Worm (Caenorhabditis elegans) whole organism, L1 larva: Measurements from ENCODE around the gene alr-1.

Experiments
- F16B12.6 ChIP-seq: fragments of 150-350 bp; optimal IDR thresholded peaks from 2 replicates; lab custom pipeline; 2014; ENCODE audit warnings: missing biosample characterization, missing genetic modification characterization
- aha-1 ChIP-seq: fragments of 150-350 bp; optimal IDR thresholded peaks from 2 replicates; lab custom pipeline; 2014; ENCODE audit warnings: missing biosample characterization, missing genetic modification characterization
- alr-1 ChIP-seq: fragments of 200-800 bp; sonication (Bioruptor generic); optimal IDR thresholded peaks from 2 replicates; lab custom pipeline; 2018; ENCODE audit warnings: borderline replicate concordance, mild to moderate bottlenecking, missing genetic modification characterization, missing compliant biosample characterization
- ceh-63 ChIP-seq: fragments of 200-800 bp; sonication (Bioruptor generic); optimal IDR thresholded peaks from 2 replicates; lab custom pipeline; 2018; ENCODE audit warnings: mild to moderate bottlenecking, missing genetic modification characterization, missing compliant biosample characterization
- ceh-8 ChIP-seq: fragments of 200-800 bp; sonication (Bioruptor generic); optimal IDR thresholded peaks from 2 replicates; lab custom pipeline; 2018; ENCODE audit warnings: mild to moderate bottlenecking, missing genetic modification characterization, moderate library complexity, missing compliant biosample characterization
- ceh-82 ChIP-seq, 3 experiments: fragments of 150-350 bp in 1 of 3; sonication (generic microtip) in 2 of 3; optimal IDR thresholded peaks; 2 replicates each; lab custom pipeline; 2014 to 2017; ENCODE audit warnings: missing biosample characterization in 3 of 3, missing genetic modification characterization in 3 of 3
- dpl-1 ChIP-seq, 3 experiments: fragments of 150-350 bp in 2 of 3; sonication (generic microtip) in 1 of 3; optimal IDR thresholded peaks; 2 replicates each; lab custom pipeline; 2014 to 2017; ENCODE audit warnings: missing biosample characterization in 3 of 3, missing genetic modification characterization in 3 of 3, missing genetic modification reagents in 3 of 3
- efl-1 ChIP-seq, 4 experiments: fragments of 150-350 bp; optimal IDR thresholded peaks in 3 of 4; peaks in 1 of 4; 1 replicate in 1 of 4; 2 replicates in 3 of 4; lab custom pipeline; 2014; ENCODE audit warnings: missing biosample characterization in 2 of 4, missing genetic modification characterization in 2 of 4, missing genetic modification reagents in 2 of 4
- efl-3 ChIP-seq: fragments of 200-800 bp; sonication (Bioruptor generic); optimal IDR thresholded peaks from 2 replicates; lab custom pipeline; 2018; ENCODE audit warnings: mild to moderate bottlenecking, missing genetic modification characterization, missing compliant biosample characterization
- egl-13 ChIP-seq: sonication (generic microtip); optimal IDR thresholded peaks from 2 replicates; lab custom pipeline; 2016; ENCODE audit warnings: missing genotype, missing genetic modification reagents, missing genetic modification characterization, missing compliant biosample characterization
- fkh-10 ChIP-seq: sonication (generic microtip); optimal IDR thresholded peaks from 2 replicates; lab custom pipeline; 2017; ENCODE audit warnings: missing biosample characterization, missing genetic modification reagents, missing genetic modification characterization
- fkh-4 ChIP-seq: sonication (generic microtip); optimal IDR thresholded peaks from 2 replicates; lab custom pipeline; 2016; ENCODE audit warnings: missing compliant biosample characterization, missing genetic modification characterization, borderline replicate concordance
- lin-14 ChIP-seq: fragments of 200-800 bp; sonication (Bioruptor generic); optimal IDR thresholded peaks from 2 replicates; lab custom pipeline; 2018; ENCODE audit warnings: mild to moderate bottlenecking, missing genetic modification characterization, moderate library complexity, missing compliant biosample characterization
- lsy-2 ChIP-seq, 2 experiments: fragments of 150-350 bp; optimal IDR thresholded peaks; 2 replicates each; lab custom pipeline; 2014; ENCODE audit warnings: missing biosample characterization in 2 of 2, missing genetic modification characterization in 2 of 2
- mef-2 ChIP-seq: fragments of 150-350 bp; optimal IDR thresholded peaks from 2 replicates; lab custom pipeline; 2014; ENCODE audit warnings: missing biosample characterization, missing genetic modification characterization
- mep-1 ChIP-seq: fragments of 150-350 bp; optimal IDR thresholded peaks from 2 replicates; lab custom pipeline; 2014; ENCODE audit warnings: missing biosample characterization, missing genetic modification characterization
- nhr-237 ChIP-seq: fragments of 150-350 bp; optimal IDR thresholded peaks from 2 replicates; lab custom pipeline; 2014; ENCODE audit warnings: missing biosample characterization, missing genetic modification characterization
- nhr-90 ChIP-seq: sonication (generic microtip); optimal IDR thresholded peaks from 2 replicates; lab custom pipeline; 2016; ENCODE audit warnings: mild to moderate bottlenecking, missing genetic modification characterization, missing compliant biosample characterization; ENCODE audit not compliant: poor library complexity
- pag-3 ChIP-seq: sonication (generic microtip); optimal IDR thresholded peaks from 2 replicates; lab custom pipeline; 2017; ENCODE audit warnings: missing genetic modification characterization, mild to moderate bottlenecking, missing compliant biosample characterization, antibody characterized with exemption, borderline replicate concordance; ENCODE audit not compliant: insufficient read depth
- pqm-1 ChIP-seq: sonication (generic microtip); optimal IDR thresholded peaks from 3 replicates; lab custom pipeline; 2017; ENCODE audit warnings: missing biosample characterization, missing genetic modification characterization
- skn-1 ChIP-seq: fragments of 150-350 bp; optimal IDR thresholded peaks from 2 replicates; lab custom pipeline; 2014; ENCODE audit warnings: missing biosample characterization, missing genetic modification characterization
- snu-23 ChIP-seq: sonication (generic microtip); optimal IDR thresholded peaks from 2 replicates; lab custom pipeline; 2016; ENCODE audit warnings: missing genetic modification characterization, missing compliant biosample characterization
- sox-4 ChIP-seq: sonication (generic microtip); optimal IDR thresholded peaks from 2 replicates; lab custom pipeline; 2016; ENCODE audit warnings: missing genetic modification characterization, missing compliant biosample characterization
- unc-130 ChIP-seq: fragments of 150-350 bp; optimal IDR thresholded peaks from 2 replicates; lab custom pipeline; 2017; ENCODE audit warnings: missing biosample characterization, missing genetic modification characterization, inconsistent platforms
- vab-15 ChIP-seq: sonication (generic microtip); optimal IDR thresholded peaks from 2 replicates; lab custom pipeline; 2017; ENCODE audit warnings: missing genotype, mild to moderate bottlenecking, missing genetic modification characterization, missing compliant biosample characterization

alr-1 gene

ce11 chrX:11079667-11080066 lies 45.8 kb downstream of the alr-1 start, which contains the start of gene W04G3.13:
Gene W04G3.13 (minus strand): TSS chrX:11079767.
- TF ChIP-seq pag-3 (tag; lab: Kevin White, UChicago) (no peak), unc-130 (no peak), ceh-8 (no peak), alr-1 (tag; lab: Kevin White, UChicago) (no peak), skn-1 (no peak)

ce11 chrX:11078150-11078549 lies 47.3 kb downstream of the alr-1 start, which contains the start of gene W04G3.10:
Gene W04G3.10 (minus strand): TSS chrX:11078250.
- TF ChIP-seq vab-15 (tag; lab: Kevin White, UChicago) = no peak
- no peak for TF ChIP-seq sox-4 (tag; lab: Kevin White, UChicago)
- TF ChIP-seq fkh-10 = no peak
- TF ChIP-seq lin-14 (GFP tag; lab: Kevin White, UChicago) = no peak
- TF ChIP-seq nhr-90 (tag; lab: Kevin White, UChicago) = no peak
- no peak for TF ChIP-seq ceh-63 (GFP tag; lab: Kevin White, UChicago)
- TF ChIP-seq nhr-237 = no peak

- TF ChIP-seq dpl-1 (GFP tag; optimal IDR thresholded peaks at IDR 0.05; lab: Kevin White, UChicago) (no peak), snu-23 (GFP tag; lab: Kevin White, UChicago) (no peak), aha-1 (tag; lab: Kevin White, UChicago) (no peak), egl-13 (tag; lab: Kevin White, UChicago) (no peak)
Observed at ce11 chrX:11076491-11076890, 48.9 kb downstream of the alr-1 start, which contains the start of gene W04G3.12. Gene W04G3.12 (minus strand): TSS chrX:11076801.

- TF ChIP-seq fkh-10 = no peak
- no peak for TF ChIP-seq pqm-1 (tag; lab: Kevin White, UChicago)
- no peak for TF ChIP-seq skn-1
- TF ChIP-seq, all 84 proteins: peak for 0
Observed at ce11 chrX:11073358-11073757, 52.1 kb downstream of the alr-1 start, which contains the start of gene W04G3.5. Gene W04G3.5 (plus strand): TSS chrX:11073658.

- TF ChIP-seq mep-1 = no peak
- TF ChIP-seq lsy-2 (tag; optimal IDR thresholded peaks at IDR 0.05; lab: Kevin White, UChicago) = peak in 1 of 2 experiments; percentile 2
- TF ChIP-seq fkh-4 = no peak
- no peak for TF ChIP-seq efl-1 (optimal IDR thresholded peaks at IDR 0.05; lab: Kevin White, UChicago)
- TF ChIP-seq efl-1 (GFP tag; optimal IDR thresholded peaks at IDR 0.05 in 1 of 2; lab: Kevin White, UChicago) = peak in 1 of 2 experiments; percentile 59
- no peak for TF ChIP-seq ceh-82 (tag; optimal IDR thresholded peaks at IDR 0.05; lab: Kevin White, UChicago)
- TF ChIP-seq F16B12.6 (tag; lab: Kevin White, UChicago) = peak; percentile 77
- TF ChIP-seq mef-2 (tag; lab: Kevin White, UChicago) = no peak
- no peak for TF ChIP-seq efl-3 (GFP tag; lab: Kevin White, UChicago)
Observed at ce11 chrX:11072701-11073100, 52.7 kb downstream of the alr-1 start.
